Fruit fly (Drosophila melanogaster) Kc167 (cell line): Measurements from ENCODE around the gene Gprk2.

Experiments used
- Myc ChIP-seq: fragments of >200 bp; optimal IDR thresholded peaks from 2 replicates; lab custom pipeline; 2017; ENCODE audit warnings: missing external identifiers
- Sin3A ChIP-seq: fragments of >200 bp; optimal IDR thresholded peaks from 2 replicates; lab custom pipeline; 2018; ENCODE audit warnings: missing external identifiers
- h ChIP-seq: fragments of >200 bp; optimal IDR thresholded peaks from 3 replicates; lab custom pipeline; 2018; ENCODE audit warnings: missing external identifiers
- insv ChIP-seq: fragments of >200 bp; optimal IDR thresholded peaks from 3 replicates; lab custom pipeline; 2018; ENCODE audit warnings: missing external identifiers
- psq ChIP-seq: fragments of >200 bp; optimal IDR thresholded peaks from 2 replicates; lab custom pipeline; 2017; ENCODE audit warnings: missing external identifiers
- ttk ChIP-seq: sonication (Bioruptor generic); optimal IDR thresholded peaks from 2 replicates; lab custom pipeline; 2017; ENCODE audit warnings: missing external identifiers

The Gprk2 gene

dm6 chr3R:31395222-31395831 is 9.7 kb upstream of the Gprk2 start, which contains the start of the genes Ugt35D1 and Gcn2:
Gene Ugt35D1, minus strand, starts transcription at chr3R:31395304.
Gene Gcn2, plus strand, starts transcription at chr3R:31395660.
- TF ChIP-seq Myc (lab: Kevin White, UChicago) (no peak), psq (lab: Kevin White, UChicago) (no peak), ttk (lab: Kevin White, UChicago) (no peak), insv (lab: Kevin White, UChicago) (no peak), Sin3A (no peak), h (lab: Kevin White, UChicago) (no peak)

dm6 chr3R:31405277-31406207 is 497 bp downstream of the Gprk2 start, which contains the start of gene PNPase:
Gene PNPase, minus strand, starts transcription at chr3R:31405452.
- TF ChIP-seq Sin3A (no peak), ttk (lab: Kevin White, UChicago) (no peak), Myc (lab: Kevin White, UChicago) (no peak), h (lab: Kevin White, UChicago) (no peak), insv (lab: Kevin White, UChicago) (no peak), psq (lab: Kevin White, UChicago) (no peak)

- no peak for TF ChIP-seq Sin3A
Observed at dm6 chr3R:31407026-31407654, 2.1 kb downstream of the Gprk2 start.

- TF ChIP-seq Myc (lab: Kevin White, UChicago) (no peak), ttk (lab: Kevin White, UChicago) (no peak), insv (lab: Kevin White, UChicago) (no peak), Sin3A (no peak), h (lab: Kevin White, UChicago) (no peak), psq (lab: Kevin White, UChicago) (no peak)
Observed at dm6 chr3R:31409627-31410201, 4.7 kb downstream of the Gprk2 start.

dm6 chr3R:31419531-31419930 is 14.5 kb downstream of the Gprk2 start:
- TF ChIP-seq Sin3A, result no peak
- TF ChIP-seq ttk (lab: Kevin White, UChicago), result no peak
- TF ChIP-seq Myc (lab: Kevin White, UChicago), result no peak
- no peak for TF ChIP-seq insv (lab: Kevin White, UChicago)
- no peak for TF ChIP-seq h (lab: Kevin White, UChicago)
- TF ChIP-seq psq (lab: Kevin White, UChicago), result no peak

- TF ChIP-seq insv (lab: Kevin White, UChicago) (no peak), psq (lab: Kevin White, UChicago) (no peak), Myc (lab: Kevin White, UChicago) (no peak), h (lab: Kevin White, UChicago) (no peak), Sin3A (no peak), ttk (lab: Kevin White, UChicago) (no peak)
Observed at dm6 chr3R:31420675-31421074, 15.6 kb downstream of the Gprk2 start.

- TF ChIP-seq ttk (lab: Kevin White, UChicago) (no peak), Sin3A (no peak), h (lab: Kevin White, UChicago) (no peak), psq (lab: Kevin White, UChicago) (no peak), Myc (lab: Kevin White, UChicago) (no peak)
Observed at dm6 chr3R:31421995-31422394, 16.9 kb downstream of the Gprk2 start.

- TF ChIP-seq h (lab: Kevin White, UChicago) (no peak), ttk (lab: Kevin White, UChicago) (no peak), psq (lab: Kevin White, UChicago) (no peak), Myc (lab: Kevin White, UChicago) (no peak), insv (lab: Kevin White, UChicago) (no peak), Sin3A (no peak)
Observed at dm6 chr3R:31424427-31424826, 19.4 kb downstream of the Gprk2 start.

dm6 chr3R:31435619-31436018 is 30.6 kb downstream of the Gprk2 start:
- TF ChIP-seq Myc (lab: Kevin White, UChicago) (no peak), psq (lab: Kevin White, UChicago) (no peak), h (lab: Kevin White, UChicago) (no peak), insv (lab: Kevin White, UChicago) (no peak), ttk (lab: Kevin White, UChicago) (no peak), Sin3A (no peak)

dm6 chr3R:31437420-31438058 is 32.5 kb downstream of the Gprk2 start:
- TF ChIP-seq h (lab: Kevin White, UChicago) (no peak), psq (lab: Kevin White, UChicago) (no peak)

- TF ChIP-seq Myc (lab: Kevin White, UChicago), result no peak
- no peak for TF ChIP-seq insv (lab: Kevin White, UChicago)
- no peak for TF ChIP-seq ttk (lab: Kevin White, UChicago)
- no peak for TF ChIP-seq psq (lab: Kevin White, UChicago)
- no peak for TF ChIP-seq h (lab: Kevin White, UChicago)
- no peak for TF ChIP-seq Sin3A
Observed at dm6 chr3R:31438856-31439255, 33.8 kb downstream of the Gprk2 start.
